Worm (Caenorhabditis elegans) whole organism, mixed stage, embryonic: ENCODE results near the gene lact-6.

Source experiments
- blmp-1 ChIP-seq: fragments of 150-350 bp; optimal IDR thresholded peaks from 2 replicates; lab custom pipeline; 2014; ENCODE audit warnings: missing biosample characterization, missing genetic modification characterization
- ham-2 ChIP-seq: fragments of 200-800 bp; sonication (Bioruptor generic); optimal IDR thresholded peaks from 2 replicates; lab custom pipeline; 2018; ENCODE audit warnings: mild to moderate bottlenecking, missing genetic modification characterization, missing compliant biosample characterization
- lin-13 ChIP-seq: fragments of 150-350 bp; optimal IDR thresholded peaks from 2 replicates; lab custom pipeline; 2014; ENCODE audit warnings: missing biosample characterization, missing genetic modification characterization
- lsy-2 ChIP-seq: fragments of 150-350 bp; optimal IDR thresholded peaks from 2 replicates; lab custom pipeline; 2014; ENCODE audit warnings: missing biosample characterization, missing genetic modification characterization
- mep-1 ChIP-seq: fragments of 150-350 bp; optimal IDR thresholded peaks from 2 replicates; lab custom pipeline; 2017; ENCODE audit warnings: missing biosample characterization, missing genetic modification reagents, missing genetic modification characterization, inconsistent platforms
- nhr-12 ChIP-seq: fragments of 150-350 bp; optimal IDR thresholded peaks from 2 replicates; lab custom pipeline; 2014; ENCODE audit warnings: missing biosample characterization, missing genetic modification characterization
- nhr-2 ChIP-seq: fragments of 150-350 bp; optimal IDR thresholded peaks from 2 replicates; lab custom pipeline; 2014; ENCODE audit warnings: missing biosample characterization, missing genetic modification characterization
- nhr-237 ChIP-seq: fragments of 150-350 bp; optimal IDR thresholded peaks from 2 replicates; lab custom pipeline; 2014; ENCODE audit warnings: missing biosample characterization, missing genetic modification characterization
- nhr-28 ChIP-seq: fragments of 150-350 bp; optimal IDR thresholded peaks from 2 replicates; lab custom pipeline; 2014; ENCODE audit warnings: missing biosample characterization, missing genetic modification characterization
- snpc-4 ChIP-seq: fragments of 150-350 bp; optimal IDR thresholded peaks from 2 replicates; lab custom pipeline; 2014; ENCODE audit warnings: missing biosample characterization, missing genetic modification characterization
- unc-39 ChIP-seq: fragments of 150-350 bp; optimal IDR thresholded peaks from 2 replicates; lab custom pipeline; 2014; ENCODE audit warnings: missing biosample characterization, missing genetic modification characterization
- unc-62 ChIP-seq: fragments of 150-350 bp; optimal IDR thresholded peaks from 2 replicates; lab custom pipeline; 2014; ENCODE audit warnings: missing biosample characterization, missing genetic modification reagents, missing genetic modification characterization
- ztf-11 ChIP-seq: fragments of 150-350 bp; optimal IDR thresholded peaks from 2 replicates; lab custom pipeline; 2014; ENCODE audit warnings: missing biosample characterization, missing genetic modification characterization

DNA sequence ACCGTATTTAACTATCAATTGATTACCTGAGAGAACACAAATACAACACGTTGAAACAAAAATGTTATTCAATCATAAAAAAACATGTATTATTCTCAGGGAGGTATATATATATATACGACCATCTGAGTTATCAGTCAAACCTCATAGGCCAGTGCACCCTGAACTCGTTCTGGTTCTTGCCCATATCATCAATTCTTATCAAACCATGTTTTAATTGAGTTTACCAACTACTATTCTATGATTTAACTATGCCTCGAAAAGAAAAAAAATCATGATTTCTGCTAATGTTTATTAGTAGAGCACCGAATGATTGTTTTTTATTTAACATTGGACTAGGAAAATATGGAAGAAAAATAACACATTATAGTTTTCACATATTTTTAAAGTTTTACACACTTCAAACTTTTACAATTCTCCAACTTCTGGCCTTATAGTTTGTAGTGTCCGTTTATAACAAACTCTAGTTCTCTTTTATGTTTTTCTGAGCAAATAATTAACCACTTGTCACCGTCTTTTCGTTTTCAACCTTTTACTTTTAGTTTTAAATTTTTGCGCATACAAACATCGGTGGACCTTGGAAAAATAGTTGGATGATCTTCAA, 1.1 kb upstream of the lact-6 start:
- TF ChIP-seq ham-2 (GFP tag; lab: Kevin White, UChicago), result no peak
- no peak for TF ChIP-seq nhr-28 (tag; lab: Kevin White, UChicago)
- no peak for TF ChIP-seq mep-1 (tag; lab: Kevin White, UChicago)
- no peak for TF ChIP-seq snpc-4 (tag; lab: Kevin White, UChicago)
- TF ChIP-seq lin-13, result no peak
- no peak for TF ChIP-seq nhr-12
- TF ChIP-seq blmp-1 (tag; lab: Kevin White, UChicago), result no peak
- no peak for TF ChIP-seq nhr-2 (tag; lab: Kevin White, UChicago)
- no peak for TF ChIP-seq nhr-237 (tag; lab: Kevin White, UChicago)
- TF ChIP-seq unc-62 (GFP tag; lab: Kevin White, UChicago), result no peak
- TF ChIP-seq unc-39, result no peak
- TF ChIP-seq ztf-11 (tag; lab: Kevin White, UChicago), result no peak
- TF ChIP-seq lsy-2 (tag; lab: Kevin White, UChicago), result no peak
